Fruit fly (Drosophila melanogaster): ENCODE results near the gene verm.

verm gene

dm6 chr3L:19655923-19656322 is 39.1 kb downstream of the verm start (continued):
- no peak for TF ChIP-seq CG34376 (GFP tag; optimal IDR thresholded peaks at IDR 0.05)
- TF ChIP-seq CkIIα-i1 (GFP tag; IDR thresholded peaks at IDR 0.05): no peak
- TF ChIP-seq fd3F (GFP tag; optimal IDR thresholded peaks at IDR 0.05): no peak
- no peak for TF ChIP-seq Atf3 (GFP tag; optimal IDR thresholded peaks at IDR 0.05)
- peak; percentile 29 for TF ChIP-seq scrt (GFP tag; optimal IDR thresholded peaks at IDR 0.05)
- TF ChIP-seq Blimp-1 (GFP tag; optimal IDR thresholded peaks at IDR 0.05): peak; percentile 64
- peak; percentile 73 for TF ChIP-seq row (GFP tag; IDR thresholded peaks at IDR 0.05)
- TF ChIP-seq CG7357 (GFP tag; IDR thresholded peaks at IDR 0.05): no peak
- no peak for TF ChIP-seq eyg (GFP tag; optimal IDR thresholded peaks at IDR 0.05)
- no peak for TF ChIP-seq D19B (GFP tag; optimal IDR thresholded peaks at IDR 0.05)
- peak; percentile 27 for TF ChIP-seq CG12299 (tag; optimal IDR thresholded peaks at IDR 0.05)
- TF ChIP-seq CTCF (GFP tag; optimal IDR thresholded peaks at IDR 0.05): no peak
- peak; percentile 65 for TF ChIP-seq CG13424 (tag; optimal IDR thresholded peaks at IDR 0.05)
- peak; percentile 52; the same call in 1 of the 2 replicates for TF ChIP-seq Awh (GFP tag; IDR thresholded peaks at IDR 0.05)
- TF ChIP-seq pum (GFP tag; optimal IDR thresholded peaks at IDR 0.05): peak; percentile 26
- TF ChIP-seq p53 (GFP tag; optimal IDR thresholded peaks at IDR 0.05): no peak
- peak; percentile 7 for TF ChIP-seq Hr3 (GFP tag; optimal IDR thresholded peaks at IDR 0.05)
- TF ChIP-seq cad (GFP tag; optimal IDR thresholded peaks at IDR 0.05): no peak
- peak; percentile 26 for TF ChIP-seq tin (GFP tag; optimal IDR thresholded peaks at IDR 0.05)
- no peak for TF ChIP-seq danr (GFP tag; IDR thresholded peaks at IDR 0.05)
- no peak for TF ChIP-seq B-H2 (GFP tag; optimal IDR thresholded peaks at IDR 0.05)
- TF ChIP-seq ash1 (GFP tag; optimal IDR thresholded peaks at IDR 0.05): no peak
- peak; percentile 47 for TF ChIP-seq Oli (tag; optimal IDR thresholded peaks at IDR 0.05)
- peak; percentile 63 for TF ChIP-seq sisA (GFP tag; IDR thresholded peaks at IDR 0.05)
- TF ChIP-seq Stat92E (GFP tag; optimal IDR thresholded peaks at IDR 0.05): no peak
- peak; percentile 60 for TF ChIP-seq CG6689 (GFP tag; IDR thresholded peaks at IDR 0.05)
- peak; percentile 4 for TF ChIP-seq CG15514 (GFP tag; optimal IDR thresholded peaks at IDR 0.05)
- TF ChIP-seq CG9215 (GFP tag; IDR thresholded peaks at IDR 0.05): 0 out of 2 replicates have a peak, but pooled peaks have one; percentile 13
- peak; percentile 23 for TF ChIP-seq CG18599 (GFP tag; optimal IDR thresholded peaks at IDR 0.05)
- no peak for TF ChIP-seq mirr (GFP tag; optimal IDR thresholded peaks at IDR 0.05)
- no peak for TF ChIP-seq Hey (tag; optimal IDR thresholded peaks at IDR 0.05)
- peak in 1 of 2 experiments; percentile 20 for TF ChIP-seq dpn (GFP tag; optimal IDR thresholded peaks at IDR 0.05)
- TF ChIP-seq CG31365 (tag; optimal IDR thresholded peaks at IDR 0.05): peak; percentile 5
- TF ChIP-seq bowl (GFP tag; IDR thresholded peaks at IDR 0.05): no peak
- peak; percentile 46 for TF ChIP-seq salm (tag; optimal IDR thresholded peaks at IDR 0.05)
- TF ChIP-seq CG8089 (GFP tag; optimal IDR thresholded peaks at IDR 0.05): peak; percentile 16
- no peak for TF ChIP-seq Sin3A (optimal IDR thresholded peaks at IDR 0.05)
- peak; percentile 15 for TF ChIP-seq trh (GFP tag; optimal IDR thresholded peaks at IDR 0.05)
- no peak for TF ChIP-seq tio (GFP tag; optimal IDR thresholded peaks at IDR 0.05)
- TF ChIP-seq odd (GFP tag; optimal IDR thresholded peaks at IDR 0.05): peak; percentile 36
- 0 out of 2 replicates have a peak, but pooled peaks have one; percentile 34 for TF ChIP-seq klu (GFP tag; IDR thresholded peaks at IDR 0.05)
- TF ChIP-seq CG12744 (GFP tag; optimal IDR thresholded peaks at IDR 0.05): no peak
- TF ChIP-seq nom (GFP tag; optimal IDR thresholded peaks at IDR 0.05): no peak
- 0 out of 2 replicates have a peak, but pooled peaks have one; percentile 18 for TF ChIP-seq gt (GFP tag; IDR thresholded peaks at IDR 0.05)
- TF ChIP-seq CrebB (tag; optimal IDR thresholded peaks at IDR 0.05): no peak
- TF ChIP-seq CG8944 (GFP tag; optimal IDR thresholded peaks at IDR 0.05): no peak
- peak; percentile 24 for TF ChIP-seq Chrac-16 (GFP tag; optimal IDR thresholded peaks at IDR 0.05)
- peak; percentile 18 for TF ChIP-seq kah (GFP tag; optimal IDR thresholded peaks at IDR 0.05)
- no peak for TF ChIP-seq abd-A (tag; optimal IDR thresholded peaks at IDR 0.05)
- TF ChIP-seq Sox102F (GFP tag; optimal IDR thresholded peaks at IDR 0.05): peak; percentile 66
- TF ChIP-seq CG3163 (GFP tag; optimal IDR thresholded peaks at IDR 0.05): no peak
- TF ChIP-seq CG13123 (GFP tag; optimal IDR thresholded peaks at IDR 0.05): no peak

Measured in whole organism, embryonic.